Fruit fly (Drosophila melanogaster): Measurements from ENCODE around the gene CG34265.
A peak's percentile ranks its signal among the peaks of the same experiment; 100 is the strongest.

CG34265 gene

dm6 chr3L:3303087-3303526 lies 34.8 kb downstream of the CG34265 start, which contains the start of gene CG14968 (continued):
- peak; percentile 97 for TF ChIP-seq CG15336 (GFP tag; IDR thresholded peaks at IDR 0.05)
- TF ChIP-seq Sox15 (GFP tag; optimal IDR thresholded peaks at IDR 0.05): peak; percentile 88
- peak; percentile 31 for TF ChIP-seq fkh (GFP tag; optimal IDR thresholded peaks at IDR 0.05)
- TF ChIP-seq Blimp-1 (GFP tag; optimal IDR thresholded peaks at IDR 0.05): peak; percentile 89
- TF ChIP-seq fd85E (GFP tag; optimal IDR thresholded peaks at IDR 0.05): peak; percentile 86
- peak; percentile 92 for TF ChIP-seq Met (GFP tag; optimal IDR thresholded peaks at IDR 0.05)
- peak; percentile 92 for TF ChIP-seq CG6854 (GFP tag; optimal IDR thresholded peaks at IDR 0.05)
- TF ChIP-seq svp (GFP tag): peak; percentile 96
- peak; percentile 93 for TF ChIP-seq CG11902 (GFP tag; optimal IDR thresholded peaks at IDR 0.05)
- TF ChIP-seq ss (GFP tag; optimal IDR thresholded peaks at IDR 0.05): peak; percentile 79 to 89
- peak; percentile 93 for TF ChIP-seq CG32006 (GFP tag; optimal IDR thresholded peaks at IDR 0.05)
- TF ChIP-seq Lpt (GFP tag; optimal IDR thresholded peaks at IDR 0.05): peak; percentile 88
- peak; percentile 93 for TF ChIP-seq CG6276 (GFP tag; optimal IDR thresholded peaks at IDR 0.05)
- TF ChIP-seq CG9139 (GFP tag; optimal IDR thresholded peaks at IDR 0.05): peak; percentile 77
- TF ChIP-seq CG6808 (GFP tag; optimal IDR thresholded peaks at IDR 0.05): peak; percentile 76
- TF ChIP-seq salr (GFP tag; optimal IDR thresholded peaks at IDR 0.05): peak; percentile 79 to 80
- TF ChIP-seq fd59A (GFP tag; optimal IDR thresholded peaks at IDR 0.05): peak; percentile 80
- peak; percentile 94 for TF ChIP-seq CG11294 (GFP tag; IDR thresholded peaks at IDR 0.05)
- TF ChIP-seq Sox102F (GFP tag; optimal IDR thresholded peaks at IDR 0.05): peak; percentile 93
- peak; percentile 91 for TF ChIP-seq pdm3 (GFP tag; optimal IDR thresholded peaks at IDR 0.05)

- TF ChIP-seq ss (GFP tag; optimal IDR thresholded peaks at IDR 0.05): peak; percentile 57 to 58
- no peak for TF ChIP-seq CG8319 (GFP tag; optimal IDR thresholded peaks at IDR 0.05)
- peak; percentile 31 for TF ChIP-seq Hr4 (GFP tag; optimal IDR thresholded peaks at IDR 0.05)
- peak; percentile 15 for TF ChIP-seq topi (GFP tag; optimal IDR thresholded peaks at IDR 0.05)
- peak; percentile 64 for TF ChIP-seq CG10669 (GFP tag; optimal IDR thresholded peaks at IDR 0.05)
- no peak for TF ChIP-seq Sox15 (GFP tag; optimal IDR thresholded peaks at IDR 0.05)
- no peak for TF ChIP-seq dsx (GFP tag; optimal IDR thresholded peaks at IDR 0.05; ENCODE audit: poor library complexity, severe bottlenecking)
- peak; percentile 43; the same call in 2 of the 3 replicates for TF ChIP-seq CG6163 (GFP tag; IDR thresholded peaks at IDR 0.05)
- peak; percentile 38 for TF ChIP-seq CG6276 (GFP tag; optimal IDR thresholded peaks at IDR 0.05)
- peak; percentile 15 for TF ChIP-seq CG7368 (GFP tag; optimal IDR thresholded peaks at IDR 0.05)
- TF ChIP-seq CG6792 (GFP tag; optimal IDR thresholded peaks at IDR 0.05): no peak
- TF ChIP-seq CG11762 (GFP tag; optimal IDR thresholded peaks at IDR 0.05; ENCODE audit: insufficient read depth): no peak
- peak; percentile 49 for TF ChIP-seq Ets96B (tag; optimal IDR thresholded peaks at IDR 0.05)
- peak; percentile 48 for TF ChIP-seq spab (GFP tag; optimal IDR thresholded peaks at IDR 0.05)
- no peak for TF ChIP-seq CG3919 (GFP tag; optimal IDR thresholded peaks at IDR 0.05)
- peak; percentile 27 for TF ChIP-seq fd59A (GFP tag; optimal IDR thresholded peaks at IDR 0.05)
- TF ChIP-seq Smox (GFP tag; optimal IDR thresholded peaks at IDR 0.05): no peak
- peak; percentile 46; the same call in 2 of the 3 replicates for TF ChIP-seq eg (GFP tag; IDR thresholded peaks at IDR 0.05)
- no peak for TF ChIP-seq CG34406 (GFP tag; optimal IDR thresholded peaks at IDR 0.05)
- peak; percentile 6 for TF ChIP-seq Ets21C (GFP tag; optimal IDR thresholded peaks at IDR 0.05)
- TF ChIP-seq OdsH (GFP tag; optimal IDR thresholded peaks at IDR 0.05): peak; percentile 16
- TF ChIP-seq Eip75B (GFP tag; optimal IDR thresholded peaks at IDR 0.05): peak; percentile 35
- TF ChIP-seq Sox14 (GFP tag; optimal IDR thresholded peaks at IDR 0.05): peak; percentile 48
- TF ChIP-seq achi (GFP tag; optimal IDR thresholded peaks at IDR 0.05): no peak
- no peak for TF ChIP-seq CG10631 (GFP tag; optimal IDR thresholded peaks at IDR 0.05)
- TF ChIP-seq fkh (GFP tag; optimal IDR thresholded peaks at IDR 0.05): no peak
- no peak for TF ChIP-seq CG16779 (tag; optimal IDR thresholded peaks at IDR 0.05)
- TF ChIP-seq CG15336 (GFP tag; IDR thresholded peaks at IDR 0.05): 0 out of 2 replicates have a peak, but pooled peaks have one; percentile 18
- TF ChIP-seq Lpt (GFP tag; optimal IDR thresholded peaks at IDR 0.05): no peak
- peak; percentile 35 for TF ChIP-seq CG32006 (GFP tag; optimal IDR thresholded peaks at IDR 0.05)
- no peak for TF ChIP-seq CG4318 (GFP tag; optimal IDR thresholded peaks at IDR 0.05)
- peak; percentile 54 for TF ChIP-seq acj6 (GFP tag; optimal IDR thresholded peaks at IDR 0.05)
- TF ChIP-seq vri (GFP tag; optimal IDR thresholded peaks at IDR 0.05): peak; percentile 41
- peak; percentile 46 for TF ChIP-seq Met (GFP tag; optimal IDR thresholded peaks at IDR 0.05)
- TF ChIP-seq CG6854 (GFP tag; optimal IDR thresholded peaks at IDR 0.05): peak; percentile 52
- no peak for TF ChIP-seq CG8632 (GFP tag; optimal IDR thresholded peaks at IDR 0.05)
Observed at dm6 chr3L:3303534-3304459, 35.5 kb downstream of the CG34265 start, which contains the start of gene ZnT63C. Gene ZnT63C, plus strand, starts transcription at chr3L:3303708.

All from whole organism, prepupa.